Worm (Caenorhabditis elegans) whole organism, early embryonic: ENCODE results near the gene hpo-6.

Experiments used
- B0310.2 ChIP-seq: sonication (generic microtip); optimal IDR thresholded peaks from 2 replicates; lab custom pipeline; 2016; ENCODE audit warnings: mild to moderate bottlenecking, missing genetic modification characterization, missing compliant biosample characterization
- ama-1 ChIP-seq: fragments of 150-350 bp; optimal IDR thresholded peaks from 2 replicates; lab custom pipeline; 2014
- ceh-36 ChIP-seq: sonication (generic microtip); optimal IDR thresholded peaks from 2 replicates; lab custom pipeline; 2016; ENCODE audit warnings: missing genetic modification characterization, inconsistent platforms, missing compliant biosample characterization
- flt-1 ChIP-seq: fragments of 200-800 bp; sonication (Bioruptor generic); IDR thresholded peaks from 2 replicates; pipeline ENCODE4 v1.3.6; 2022; ENCODE audit warnings: missing genetic modification characterization, missing compliant biosample characterization
- hmbx-1 ChIP-seq: sonication (generic microtip); optimal IDR thresholded peaks from 2 replicates; lab custom pipeline; 2016; ENCODE audit warnings: mild to moderate bottlenecking, missing genetic modification characterization, missing compliant biosample characterization
- sea-1 ChIP-seq: fragments of 200-800 bp; sonication (Bioruptor generic); conservative IDR thresholded peaks from 2 replicates; pipeline ENCODE4 v1.3.6; 2022; ENCODE audit warnings: missing genetic modification characterization, missing compliant biosample characterization
- tbx-37 ChIP-seq: fragments of 200-800 bp; sonication (Bioruptor generic); conservative IDR thresholded peaks from 2 replicates; pipeline ENCODE4 v1.3.6; 2022; ENCODE audit warnings: missing genetic modification reagents, missing genetic modification characterization, missing compliant biosample characterization

- TF ChIP-seq tbx-37 (GFP tag; lab: Robert Waterston, UW) = no peak
- TF ChIP-seq B0310.2 (tag; lab: Kevin White, UChicago) = no peak
- no peak for TF ChIP-seq ama-1
- TF ChIP-seq flt-1 = no peak
- no peak for TF ChIP-seq hmbx-1
- TF ChIP-seq ceh-36 (tag; lab: Kevin White, UChicago) = no peak
- TF ChIP-seq sea-1 (GFP tag; lab: Robert Waterston, UW) = no peak
Observed at ce11 chrIV:1550131-1550530, 11.9 kb upstream of the hpo-6 start, which contains the start of gene C34H4.5.
